Worm (Caenorhabditis elegans) whole organism, L2 larva: ENCODE measurements around the gene K08B12.1.

Experiments used
- R02D3.7 ChIP-seq: fragments of 150-350 bp; optimal IDR thresholded peaks from 2 replicates; lab custom pipeline; 2014; ENCODE audit warnings: missing biosample characterization, missing genetic modification characterization
- Y55F3AM.14 ChIP-seq: fragments of 200-800 bp; sonication (Bioruptor generic); optimal IDR thresholded peaks from 2 replicates; lab custom pipeline; 2018; ENCODE audit warnings: mild to moderate bottlenecking, missing genetic modification characterization, missing compliant biosample characterization
- ZK546.5 ChIP-seq: sonication (generic microtip); optimal IDR thresholded peaks from 2 replicates; lab custom pipeline; 2017; ENCODE audit warnings: missing biosample characterization, missing genetic modification characterization
- alr-1 ChIP-seq: fragments of 150-350 bp; optimal IDR thresholded peaks from 2 replicates; lab custom pipeline; 2014; ENCODE audit warnings: missing biosample characterization, missing genetic modification characterization
- ama-1 ChIP-seq: fragments of 150-350 bp; optimal IDR thresholded peaks from 2 replicates; lab custom pipeline; 2018; ENCODE audit warnings: inconsistent platforms
- blmp-1 ChIP-seq: sonication (generic microtip); optimal IDR thresholded peaks from 2 replicates; lab custom pipeline; 2017; ENCODE audit warnings: missing genetic modification characterization, mild to moderate bottlenecking, missing compliant biosample characterization, antibody characterized with exemption, moderate library complexity; ENCODE audit not compliant: insufficient read depth
- ceh-82 ChIP-seq: fragments of 150-350 bp; optimal IDR thresholded peaks from 2 replicates; lab custom pipeline; 2014; ENCODE audit warnings: missing biosample characterization, missing genetic modification characterization
- crh-2 ChIP-seq: sonication (generic microtip); optimal IDR thresholded peaks from 2 replicates; lab custom pipeline; 2017; ENCODE audit warnings: missing biosample characterization, missing genetic modification characterization
- dmd-4 ChIP-seq: sonication (generic microtip); optimal IDR thresholded peaks from 2 replicates; lab custom pipeline; 2017; ENCODE audit warnings: missing biosample characterization, missing genetic modification characterization
- elt-1 ChIP-seq: fragments of 150-350 bp; optimal IDR thresholded peaks from 2 replicates; lab custom pipeline; 2014; ENCODE audit warnings: missing biosample characterization, missing genetic modification characterization
- elt-3 ChIP-seq: sonication (generic microtip); optimal IDR thresholded peaks from 2 replicates; lab custom pipeline; 2017; ENCODE audit warnings: missing biosample characterization, missing genetic modification characterization
- fos-1 ChIP-seq: fragments of 150-350 bp; optimal IDR thresholded peaks from 2 replicates; lab custom pipeline; 2014; ENCODE audit warnings: missing biosample characterization, missing genetic modification characterization
- gmeb-1 ChIP-seq: fragments of 150-350 bp; optimal IDR thresholded peaks from 2 replicates; lab custom pipeline; 2014; ENCODE audit warnings: missing biosample characterization, missing genetic modification characterization
- lin-11 ChIP-seq: fragments of 150-350 bp; sonication (generic microtip); optimal IDR thresholded peaks from 2 replicates; lab custom pipeline; 2014; ENCODE audit warnings: missing biosample characterization, missing genetic modification characterization, inconsistent platforms, mixed read lengths
- lin-13 ChIP-seq: fragments of 150-350 bp; optimal IDR thresholded peaks from 2 replicates; lab custom pipeline; 2014; ENCODE audit warnings: missing biosample characterization, missing genetic modification reagents, missing genetic modification characterization
- lsy-2 ChIP-seq, 2 experiments: fragments of 150-350 bp in 1 of 2; sonication (generic microtip) in 1 of 2; optimal IDR thresholded peaks; 2 replicates each; lab custom pipeline; 2014 to 2017; ENCODE audit warnings: missing biosample characterization in 2 of 2, missing genetic modification characterization in 2 of 2
- mab-5 ChIP-seq: fragments of 150-350 bp; optimal IDR thresholded peaks from 2 replicates; lab custom pipeline; 2014; ENCODE audit warnings: missing biosample characterization, missing genetic modification characterization
- mbf-1 ChIP-seq: sonication (generic microtip); optimal IDR thresholded peaks from 2 replicates; lab custom pipeline; 2017; ENCODE audit warnings: missing biosample characterization, missing genetic modification characterization
- nhr-10 ChIP-seq: sonication (generic microtip); optimal IDR thresholded peaks from 2 replicates; lab custom pipeline; 2017; ENCODE audit warnings: missing biosample characterization, missing genetic modification characterization
- nhr-12 ChIP-seq: fragments of 150-350 bp; optimal IDR thresholded peaks from 2 replicates; lab custom pipeline; 2014; ENCODE audit warnings: missing biosample characterization, missing genetic modification characterization
- nhr-21 ChIP-seq: fragments of 150-350 bp; optimal IDR thresholded peaks from 2 replicates; lab custom pipeline; 2014; ENCODE audit warnings: missing biosample characterization, missing genetic modification characterization
- nhr-23 ChIP-seq: fragments of 150-350 bp; optimal IDR thresholded peaks from 2 replicates; lab custom pipeline; 2014; ENCODE audit warnings: missing biosample characterization, missing genetic modification reagents, missing genetic modification characterization
- nhr-237 ChIP-seq: fragments of 150-350 bp; optimal IDR thresholded peaks from 2 replicates; lab custom pipeline; 2014; ENCODE audit warnings: missing biosample characterization, missing genetic modification characterization
- nhr-25 ChIP-seq: fragments of 150-350 bp; sonication (generic microtip); optimal IDR thresholded peaks from 3 replicates; lab custom pipeline; 2014; ENCODE audit warnings: missing biosample characterization, missing genetic modification characterization
- nhr-77 ChIP-seq: fragments of 150-350 bp; optimal IDR thresholded peaks from 2 replicates; lab custom pipeline; 2014; ENCODE audit warnings: missing biosample characterization, missing genetic modification characterization
- sem-4 ChIP-seq: fragments of 150-350 bp; optimal IDR thresholded peaks from 2 replicates; lab custom pipeline; 2014; ENCODE audit warnings: missing biosample characterization, missing genetic modification reagents, missing genetic modification characterization
- sma-9 ChIP-seq, 2 experiments: fragments of 150-350 bp in 1 of 2; sonication (generic microtip) in 1 of 2; optimal IDR thresholded peaks; 2 replicates each; lab custom pipeline; 2014 to 2016; ENCODE audit warnings: missing genetic modification characterization in 2 of 2, mild to moderate bottlenecking in 1 of 2, missing biosample characterization in 1 of 2, missing compliant biosample characterization in 1 of 2, missing genetic modification reagents in 1 of 2, moderate library complexity in 1 of 2
- snpc-4 ChIP-seq: fragments of 150-350 bp; optimal IDR thresholded peaks from 2 replicates; lab custom pipeline; 2014; ENCODE audit warnings: missing biosample characterization, missing genetic modification characterization
- zag-1 ChIP-seq: fragments of 150-350 bp; optimal IDR thresholded peaks from 2 replicates; lab custom pipeline; 2014; ENCODE audit warnings: missing biosample characterization, missing genetic modification characterization
- ztf-4 ChIP-seq: fragments of 150-350 bp; optimal IDR thresholded peaks from 2 replicates; lab custom pipeline; 2014; ENCODE audit warnings: missing biosample characterization, missing genetic modification characterization

K08B12.1 gene

DNA sequence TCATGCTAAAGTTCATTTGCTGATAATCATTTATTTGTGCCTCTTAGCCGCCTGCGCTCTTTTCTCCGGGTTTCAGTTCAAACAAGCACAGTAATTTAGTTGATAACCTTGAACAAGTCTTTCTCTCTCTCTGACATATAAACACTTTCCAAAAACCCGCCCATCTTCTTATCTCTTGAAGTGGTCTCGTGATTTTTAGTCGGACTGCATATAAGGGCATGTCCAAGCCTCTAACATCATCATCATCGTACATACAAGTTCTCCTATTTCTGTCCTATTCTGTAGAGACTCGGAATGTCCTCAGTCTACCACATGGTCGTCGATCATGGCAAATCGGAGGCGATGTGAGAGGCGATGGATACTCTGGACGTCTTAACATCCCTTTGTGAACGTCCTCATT is 17.0 kb downstream of the K08B12.1 start, which contains the start of gene F31F7.1 (continued):
- no peak for TF ChIP-seq elt-3
- TF ChIP-seq zag-1 (tag; lab: Kevin White, UChicago) = no peak
- no peak for TF ChIP-seq nhr-237
- TF ChIP-seq alr-1 (tag; lab: Kevin White, UChicago) = no peak
- no peak for TF ChIP-seq mbf-1 (tag; lab: Kevin White, UChicago)
- no peak for TF ChIP-seq ceh-82 (tag; lab: Kevin White, UChicago)
- TF ChIP-seq ZK546.5 (tag; lab: Kevin White, UChicago) = no peak

ce11 chrV:6277178-6277834 is 18.1 kb downstream of the K08B12.1 start:
- no peak for TF ChIP-seq snpc-4
- TF ChIP-seq elt-1 (tag; lab: Kevin White, UChicago) = no peak
- TF ChIP-seq mbf-1 (tag; lab: Kevin White, UChicago) = no peak
- peak; percentile 30 for TF ChIP-seq ama-1 (lab: Kevin White, UChicago)
- no peak for TF ChIP-seq blmp-1 (tag; lab: Kevin White, UChicago)
- peak; percentile 37 for TF ChIP-seq nhr-21 (tag; lab: Kevin White, UChicago)
- no peak for TF ChIP-seq nhr-12 (tag; lab: Kevin White, UChicago)
- peak; percentile 17 for TF ChIP-seq sma-9 (GFP tag; optimal IDR thresholded peaks at IDR 0.05; lab: Kevin White, UChicago)
- no peak for TF ChIP-seq sma-9 (tag; optimal IDR thresholded peaks at IDR 0.05; lab: Kevin White, UChicago)

DNA sequence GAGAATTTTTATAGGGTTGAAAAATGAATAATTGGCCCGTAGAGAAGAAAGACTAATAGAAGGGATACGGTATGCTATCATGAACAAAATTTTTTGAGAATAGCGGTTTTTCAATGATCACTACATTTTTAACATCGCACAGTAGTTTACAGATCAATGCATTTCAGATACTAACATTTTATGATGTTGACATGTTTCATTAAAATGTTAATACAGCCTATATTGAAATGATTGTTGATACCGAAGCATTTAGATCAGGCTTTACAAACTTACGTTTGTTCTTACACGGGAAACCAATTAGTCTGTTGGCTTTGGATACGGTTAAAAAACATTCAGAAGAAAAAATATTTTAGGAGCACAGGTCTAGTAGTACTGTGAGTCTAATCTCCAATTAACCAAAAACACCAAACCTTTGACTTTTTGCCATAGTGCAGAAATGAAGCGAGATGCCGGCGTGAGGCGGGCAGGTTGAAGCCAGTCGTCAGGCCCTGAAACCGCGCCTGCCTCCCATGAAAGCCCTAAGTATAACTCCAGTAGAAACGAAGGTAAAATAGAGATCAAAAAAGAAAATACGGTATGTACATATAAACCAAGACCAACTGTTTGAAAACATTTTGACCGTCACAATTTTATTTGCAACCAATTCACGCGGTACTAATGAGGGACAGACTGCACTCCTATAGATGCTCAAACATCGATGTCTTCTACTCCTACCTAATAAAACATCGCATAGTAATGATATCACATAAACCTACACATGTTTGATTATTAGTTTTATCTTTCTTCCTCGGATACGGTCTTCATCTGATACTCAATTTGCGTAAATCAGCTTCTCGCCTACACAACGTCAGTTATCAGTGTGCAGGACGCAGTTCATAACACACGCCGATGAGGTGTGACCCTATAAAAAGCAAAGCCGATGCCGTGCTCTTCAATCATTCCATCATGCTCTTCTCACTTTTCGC is 19.2 kb downstream of the K08B12.1 start, which contains the start of gene fil-2:
TSS of gene fil-2 (plus strand) at position 915 of the 965 bp plus-strand sequence.
- TF ChIP-seq mab-5 (tag; lab: Kevin White, UChicago) (no peak), nhr-25 (peak; percentile 43), Y55F3AM.14 (GFP tag; lab: Kevin White, UChicago) (no peak), fos-1 (tag; lab: Kevin White, UChicago) (peak; percentile 14), nhr-10 (no peak), sma-9 (GFP tag; optimal IDR thresholded peaks at IDR 0.05; lab: Kevin White, UChicago) (peak; percentile 44), sma-9 (tag; optimal IDR thresholded peaks at IDR 0.05; lab: Kevin White, UChicago) (no peak), elt-3 (no peak), crh-2 (tag; lab: Kevin White, UChicago) (peak; percentile 32), gmeb-1 (tag; lab: Kevin White, UChicago) (peak; percentile 67), lin-13 (GFP tag; lab: Kevin White, UChicago) (peak; percentile 13), nhr-12 (tag; lab: Kevin White, UChicago) (no peak), ZK546.5 (tag; lab: Kevin White, UChicago) (no peak), ama-1 (lab: Kevin White, UChicago) (peak; percentile 29), blmp-1 (tag; lab: Kevin White, UChicago) (peak; percentile 62), dmd-4 (tag; lab: Kevin White, UChicago) (no peak), nhr-21 (tag; lab: Kevin White, UChicago) (peak; percentile 12), nhr-23 (tag; lab: Kevin White, UChicago) (no peak), ceh-82 (tag; lab: Kevin White, UChicago) (no peak), R02D3.7 (tag; lab: Kevin White, UChicago) (no peak), ztf-4 (tag; lab: Kevin White, UChicago) (peak; percentile 29)

ce11 chrV:6280067-6280466 is 20.9 kb downstream of the K08B12.1 start:
- TF ChIP-seq lsy-2 (tag; optimal IDR thresholded peaks at IDR 0.05; lab: Kevin White, UChicago) (no peak), ZK546.5 (tag; lab: Kevin White, UChicago) (no peak), sma-9 (GFP tag; optimal IDR thresholded peaks at IDR 0.05; lab: Kevin White, UChicago) (peak; percentile 27), sma-9 (tag; optimal IDR thresholded peaks at IDR 0.05; lab: Kevin White, UChicago) (no peak), lin-11 (tag; lab: Kevin White, UChicago) (no peak), nhr-77 (no peak), sem-4 (tag; lab: Kevin White, UChicago) (no peak)
